Worm (Caenorhabditis elegans) whole organism, L3 larva: Measurements from ENCODE around the gene C44B11.1.

Source experiments
- R02D3.7 ChIP-seq: fragments of 150-350 bp; optimal IDR thresholded peaks from 2 replicates; lab custom pipeline; 2014; ENCODE audit warnings: missing biosample characterization, missing genetic modification characterization
- ZK546.5 ChIP-seq: sonication (generic microtip); optimal IDR thresholded peaks from 2 replicates; lab custom pipeline; 2017; ENCODE audit warnings: missing biosample characterization, missing genetic modification characterization
- ama-1 ChIP-seq: fragments of 150-350 bp; optimal IDR thresholded peaks from 2 replicates; lab custom pipeline; 2018
- ceh-28 ChIP-seq: fragments of 150-350 bp; optimal IDR thresholded peaks from 2 replicates; lab custom pipeline; 2014; ENCODE audit warnings: missing biosample characterization, missing genetic modification reagents, missing genetic modification characterization
- ceh-82 ChIP-seq: fragments of 150-350 bp; optimal IDR thresholded peaks from 2 replicates; lab custom pipeline; 2014; ENCODE audit warnings: missing biosample characterization, missing genetic modification characterization
- ceh-9 ChIP-seq: sonication (generic microtip); optimal IDR thresholded peaks from 2 replicates; lab custom pipeline; 2018; ENCODE audit warnings: missing biosample characterization, missing genetic modification characterization
- daf-12 ChIP-seq: fragments of 150-350 bp; optimal IDR thresholded peaks from 2 replicates; lab custom pipeline; 2014; ENCODE audit warnings: missing biosample characterization, missing genetic modification reagents, missing genetic modification characterization
- egl-5 ChIP-seq: fragments of 150-350 bp; optimal IDR thresholded peaks from 2 replicates; lab custom pipeline; 2017; ENCODE audit warnings: missing biosample characterization, missing genetic modification reagents, missing genetic modification characterization, inconsistent platforms
- elt-1 ChIP-seq: fragments of 150-350 bp; optimal IDR thresholded peaks from 2 replicates; lab custom pipeline; 2014; ENCODE audit warnings: missing biosample characterization, missing genetic modification characterization
- elt-2 ChIP-seq: sonication (generic microtip); optimal IDR thresholded peaks from 2 replicates; lab custom pipeline; 2016; ENCODE audit warnings: missing genetic modification reagents, mild to moderate bottlenecking, missing genetic modification characterization, missing compliant biosample characterization
- fkh-10 ChIP-seq: sonication (generic microtip); optimal IDR thresholded peaks from 2 replicates; lab custom pipeline; 2017; ENCODE audit warnings: missing biosample characterization, missing genetic modification reagents, missing genetic modification characterization
- fkh-2 ChIP-seq: fragments of 150-350 bp; optimal IDR thresholded peaks from 2 replicates; lab custom pipeline; 2014; ENCODE audit warnings: missing biosample characterization, missing genetic modification reagents, missing genetic modification characterization
- fos-1 ChIP-seq: fragments of 150-350 bp; optimal IDR thresholded peaks from 2 replicates; lab custom pipeline; 2014; ENCODE audit warnings: missing biosample characterization, missing genetic modification characterization
- hmg-11 ChIP-seq: sonication (generic microtip); optimal IDR thresholded peaks from 2 replicates; lab custom pipeline; 2016; ENCODE audit warnings: missing genetic modification characterization, missing compliant biosample characterization
- lin-15B ChIP-seq: fragments of 150-350 bp; optimal IDR thresholded peaks from 2 replicates; lab custom pipeline; 2014; ENCODE audit warnings: missing biosample characterization, missing genetic modification characterization
- lin-39 ChIP-seq: fragments of 150-350 bp; optimal IDR thresholded peaks from 2 replicates; lab custom pipeline; 2018; ENCODE audit warnings: missing biosample characterization, missing genetic modification reagents, missing genetic modification characterization
- lsy-12 ChIP-seq: sonication (generic microtip); optimal IDR thresholded peaks from 2 replicates; lab custom pipeline; 2016; ENCODE audit warnings: mild to moderate bottlenecking, missing genetic modification characterization, missing compliant biosample characterization
- mdl-1 ChIP-seq: fragments of 150-350 bp; optimal IDR thresholded peaks from 2 replicates; lab custom pipeline; 2014; ENCODE audit warnings: missing biosample characterization, missing genetic modification characterization
- mml-1 ChIP-seq: fragments of 150-350 bp; sonication (generic microtip); optimal IDR thresholded peaks from 3 replicates; lab custom pipeline; 2014; ENCODE audit warnings: missing biosample characterization, missing genetic modification characterization
- nfya-1 ChIP-seq: sonication (generic microtip); optimal IDR thresholded peaks from 2 replicates; lab custom pipeline; 2017; ENCODE audit warnings: missing genetic modification characterization, mild to moderate bottlenecking, missing compliant biosample characterization, antibody characterized with exemption, moderate library complexity; ENCODE audit not compliant: insufficient read depth
- nhr-11 ChIP-seq: fragments of 150-350 bp; optimal IDR thresholded peaks from 2 replicates; lab custom pipeline; 2014; ENCODE audit warnings: missing biosample characterization, missing genetic modification characterization
- nhr-23 ChIP-seq: fragments of 150-350 bp; optimal IDR thresholded peaks from 2 replicates; lab custom pipeline; 2014; ENCODE audit warnings: missing biosample characterization, missing genetic modification reagents, missing genetic modification characterization
- nhr-237 ChIP-seq: fragments of 150-350 bp; optimal IDR thresholded peaks from 2 replicates; lab custom pipeline; 2014; ENCODE audit warnings: missing biosample characterization, missing genetic modification characterization
- nhr-25 ChIP-seq: sonication (generic microtip); optimal IDR thresholded peaks from 2 replicates; lab custom pipeline; 2017; ENCODE audit warnings: missing biosample characterization, missing genetic modification characterization
- nhr-28 ChIP-seq: fragments of 150-350 bp; optimal IDR thresholded peaks from 2 replicates; lab custom pipeline; 2014; ENCODE audit warnings: missing biosample characterization, missing genetic modification characterization
- nhr-43 ChIP-seq: sonication (generic microtip); optimal IDR thresholded peaks from 2 replicates; lab custom pipeline; 2016; ENCODE audit warnings: mild to moderate bottlenecking, missing genetic modification characterization, missing compliant biosample characterization; ENCODE audit not compliant: poor library complexity, severe bottlenecking
- nhr-67 ChIP-seq: fragments of 150-350 bp; optimal IDR thresholded peaks from 2 replicates; lab custom pipeline; 2014; ENCODE audit warnings: missing biosample characterization, missing genetic modification characterization
- nhr-76 ChIP-seq: fragments of 150-350 bp; sonication (generic microtip); optimal IDR thresholded peaks from 5 replicates; lab custom pipeline; 2014; ENCODE audit warnings: missing biosample characterization, missing genetic modification characterization
- nhr-77 ChIP-seq: fragments of 150-350 bp; optimal IDR thresholded peaks from 2 replicates; lab custom pipeline; 2014; ENCODE audit warnings: missing biosample characterization, missing genetic modification characterization
- pha-4 ChIP-seq: fragments of 150-350 bp; optimal IDR thresholded peaks from 2 replicates; lab custom pipeline; 2014; ENCODE audit warnings: missing biosample characterization, missing genetic modification reagents, missing genetic modification characterization
- skn-1 ChIP-seq: fragments of 150-350 bp; optimal IDR thresholded peaks from 2 replicates; lab custom pipeline; 2014; ENCODE audit warnings: missing biosample characterization, missing genetic modification characterization
- tbx-2 ChIP-seq: sonication (generic microtip); optimal IDR thresholded peaks from 2 replicates; lab custom pipeline; 2016; ENCODE audit warnings: mild to moderate bottlenecking, missing genetic modification characterization, missing compliant biosample characterization
- unc-39 ChIP-seq: sonication (generic microtip); optimal IDR thresholded peaks from 4 replicates; lab custom pipeline; 2017; ENCODE audit warnings: missing biosample characterization, missing genetic modification characterization
- unc-62 ChIP-seq: fragments of 150-350 bp; sonication (generic microtip); optimal IDR thresholded peaks from 4 replicates; lab custom pipeline; 2014; ENCODE audit warnings: missing biosample characterization, missing genetic modification reagents, missing genetic modification characterization
- zag-1 ChIP-seq: fragments of 150-350 bp; optimal IDR thresholded peaks from 2 replicates; lab custom pipeline; 2014; ENCODE audit warnings: missing biosample characterization, missing genetic modification characterization
- ztf-11 ChIP-seq: fragments of 150-350 bp; optimal IDR thresholded peaks from 2 replicates; lab custom pipeline; 2014; ENCODE audit warnings: missing biosample characterization, missing genetic modification characterization
- ztf-4 ChIP-seq: fragments of 150-350 bp; optimal IDR thresholded peaks from 2 replicates; lab custom pipeline; 2014; ENCODE audit warnings: missing biosample characterization, missing genetic modification characterization

Gene C44B11.1

ce11 chrIII:3176775-3177174, 21.7 kb downstream of the C44B11.1 start:
- no peak for TF ChIP-seq elt-2 (tag; lab: Kevin White, UChicago)

DNA sequence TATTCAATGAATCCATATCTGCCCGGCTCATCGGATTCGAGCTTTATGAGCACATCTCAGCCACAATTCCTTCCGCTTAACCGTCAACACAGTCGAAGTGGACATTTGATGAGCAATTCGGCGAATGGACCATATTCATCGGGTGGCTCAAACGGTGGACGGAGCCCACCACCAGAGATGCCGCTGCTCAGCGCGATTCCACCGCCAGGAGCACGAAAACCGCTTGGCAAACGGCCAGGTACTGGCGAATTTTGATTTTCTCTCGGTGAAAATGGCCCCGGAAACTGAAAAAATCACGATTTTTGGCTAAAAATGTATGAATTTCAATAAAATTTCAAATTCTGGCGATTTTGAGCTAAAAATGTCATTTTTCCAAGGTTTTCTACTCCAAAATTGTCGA, 24.8 kb downstream of the C44B11.1 start:
- no peak for TF ChIP-seq ztf-11 (tag; lab: Kevin White, UChicago)
- TF ChIP-seq unc-62 (GFP tag; lab: Kevin White, UChicago) = no peak
- TF ChIP-seq nhr-43 (tag; lab: Kevin White, UChicago) = no peak
- TF ChIP-seq hmg-11 (tag; lab: Kevin White, UChicago) = no peak
- TF ChIP-seq nhr-23 (tag; lab: Kevin White, UChicago) = no peak

- TF ChIP-seq mdl-1 (tag; lab: Kevin White, UChicago) (no peak), lin-15B (no peak), nhr-77 (no peak), tbx-2 (tag; lab: Kevin White, UChicago) (no peak), ztf-4 (tag; lab: Kevin White, UChicago) (no peak), nhr-237 (tag; lab: Kevin White, UChicago) (no peak), ama-1 (lab: Kevin White, UChicago) (no peak), mml-1 (tag; lab: Kevin White, UChicago) (no peak), nhr-25 (tag; lab: Kevin White, UChicago) (no peak)
Measured at ce11 chrIII:3183377-3183776, 28.3 kb downstream of the C44B11.1 start, which contains the start of gene lmtr-5. Gene lmtr-5, plus strand, starts transcription at chrIII:3183677.

ce11 chrIII:3185232-3185631, 30.2 kb downstream of the C44B11.1 start:
- TF ChIP-seq pha-4 (tag; lab: Kevin White, UChicago) = no peak
- no peak for TF ChIP-seq ceh-28 (tag; lab: Kevin White, UChicago)
- TF ChIP-seq elt-2 (tag; lab: Kevin White, UChicago) = no peak
- no peak for TF ChIP-seq zag-1
- TF ChIP-seq egl-5 (tag; lab: Kevin White, UChicago) = no peak
- no peak for TF ChIP-seq daf-12
- no peak for TF ChIP-seq elt-1 (tag; lab: Kevin White, UChicago)
- TF ChIP-seq nhr-76 = no peak
- no peak for TF ChIP-seq nhr-237 (tag; lab: Kevin White, UChicago)
- no peak for TF ChIP-seq ceh-82
- TF ChIP-seq skn-1 (tag; lab: Kevin White, UChicago) = no peak
- TF ChIP-seq nhr-77 = no peak
- no peak for TF ChIP-seq ztf-11 (tag; lab: Kevin White, UChicago)
- TF ChIP-seq R02D3.7 (tag; lab: Kevin White, UChicago) = no peak
- no peak for TF ChIP-seq fkh-2 (tag; lab: Kevin White, UChicago)
- no peak for TF ChIP-seq ama-1 (lab: Kevin White, UChicago)
- no peak for TF ChIP-seq lin-15B

- no peak for TF ChIP-seq nhr-11 (tag; lab: Kevin White, UChicago)
- no peak for TF ChIP-seq lsy-12 (tag; lab: Kevin White, UChicago)
- TF ChIP-seq fkh-10 (GFP tag; lab: Kevin White, UChicago) = no peak
- no peak for TF ChIP-seq hmg-11 (tag; lab: Kevin White, UChicago)
- no peak for TF ChIP-seq lin-39
- no peak for TF ChIP-seq nfya-1 (tag; lab: Kevin White, UChicago)
- no peak for TF ChIP-seq lin-15B
- no peak for TF ChIP-seq mml-1 (tag; lab: Kevin White, UChicago)
- no peak for TF ChIP-seq ZK546.5
- no peak for TF ChIP-seq ceh-9 (tag; lab: Kevin White, UChicago)
- TF ChIP-seq zag-1 = no peak
- TF ChIP-seq ama-1 (lab: Kevin White, UChicago) = no peak
- TF ChIP-seq nhr-67 (tag; lab: Kevin White, UChicago) = no peak
- no peak for TF ChIP-seq unc-39
- TF ChIP-seq fos-1 = no peak
- TF ChIP-seq nhr-28 (tag; lab: Kevin White, UChicago) = no peak
- no peak for TF ChIP-seq tbx-2 (tag; lab: Kevin White, UChicago)
- TF ChIP-seq, all 47 proteins: peak for 0
Measured at ce11 chrIII:3185980-3186379, 30.9 kb downstream of the C44B11.1 start, which contains the start of gene mks-1. Gene mks-1, plus strand, starts transcription at chrIII:3186280.
